Worm (Caenorhabditis elegans): ENCODE measurements around the gene ebax-1.
"Not testable (repeated sequence)": the region's sequence is repeated elsewhere in the genome, so short reads cannot be mapped to it uniquely, and the experiment has no call there.

The ebax-1 gene

DNA sequence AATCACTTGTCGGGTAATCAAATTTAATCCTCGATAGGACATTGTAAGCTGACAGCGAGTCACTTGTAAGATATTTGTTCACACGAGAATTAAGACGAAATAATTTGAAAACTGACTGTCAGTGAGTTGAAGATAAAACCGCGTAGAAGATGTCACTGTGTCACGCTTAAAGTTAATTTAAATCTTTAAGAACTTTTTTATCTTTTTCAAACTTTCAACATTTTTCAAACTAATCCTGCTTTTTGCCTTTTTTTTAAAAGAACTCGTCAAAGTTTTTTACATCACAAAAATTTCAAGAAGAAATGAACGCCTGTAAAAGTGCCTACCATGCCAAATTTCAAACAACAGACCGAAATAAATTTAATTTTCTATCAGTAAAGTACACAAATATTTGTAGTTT, 26.8 kb downstream of the ebax-1 start, which contains the start of gene acs-18:
TSS of gene acs-18 (minus strand) at position 101 of the 400 bp plus-strand sequence.
- TF ChIP-seq cey-2 (tag; optimal IDR thresholded peaks at IDR 0.05; ENCODE audit: borderline replicate concordance, insufficient read depth): no peak

DNA sequence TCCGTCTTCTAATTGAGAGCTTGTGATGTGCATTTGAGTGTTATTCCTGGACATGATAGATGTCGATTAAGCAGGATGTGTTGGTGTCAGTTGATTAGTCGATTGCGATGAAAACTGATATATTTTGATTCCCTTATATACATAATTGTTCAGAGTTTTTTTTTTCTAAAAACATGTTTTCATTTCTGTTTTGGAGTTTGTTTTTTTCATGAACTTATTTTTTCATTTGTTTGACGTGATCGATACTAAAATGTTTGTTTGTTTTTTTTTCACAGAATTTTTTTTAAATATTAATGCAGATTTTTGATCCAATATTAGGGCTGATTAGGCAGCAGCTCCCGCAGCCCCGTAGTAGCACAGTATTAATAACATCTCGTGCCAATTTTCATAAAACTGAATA, 31.4 kb downstream of the ebax-1 start, which contains the start of gene R09E10.2:
TSS of gene R09E10.2 (minus strand) at position 101 of the 400 bp plus-strand sequence.
- TF ChIP-seq saeg-2 (GFP tag; IDR thresholded peaks at IDR 0.05) (no peak), unc-62 (GFP tag; optimal IDR thresholded peaks at IDR 0.05 in 1 of 2) (peak in 1 of 2 experiments; percentile 38), unc-62 (tag; optimal IDR thresholded peaks at IDR 0.05) (no peak)

DNA sequence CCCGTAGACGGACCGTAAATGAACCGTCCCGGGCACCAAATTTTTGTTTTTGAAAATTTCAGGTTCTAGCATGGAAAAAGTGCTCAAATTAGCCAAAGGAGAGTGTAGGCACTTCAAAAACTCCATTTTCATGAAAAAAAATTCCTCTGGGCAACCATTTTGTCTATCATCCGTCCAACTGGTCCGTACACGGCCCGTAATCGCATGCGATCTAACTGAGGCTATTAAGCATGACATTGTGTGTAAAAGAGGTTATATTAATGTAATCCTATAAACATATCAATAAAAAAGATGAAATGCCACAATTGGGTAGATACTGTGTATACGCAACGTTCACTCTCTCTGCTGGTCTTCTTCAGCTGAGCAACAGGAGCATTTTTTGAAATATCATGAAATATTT, 35.9 kb downstream of the ebax-1 start, which contains the start of gene R09E10.1:
TSS of gene R09E10.1 (minus strand) at position 101 of the 400 bp plus-strand sequence.
- TF ChIP-seq mxl-3 (GFP tag; optimal IDR thresholded peaks at IDR 0.05); skn-1 (tag; optimal IDR thresholded peaks at IDR 0.05); mxl-2 (GFP tag; conservative IDR thresholded peaks at IDR 0.05): not testable (repeated sequence)

DNA sequence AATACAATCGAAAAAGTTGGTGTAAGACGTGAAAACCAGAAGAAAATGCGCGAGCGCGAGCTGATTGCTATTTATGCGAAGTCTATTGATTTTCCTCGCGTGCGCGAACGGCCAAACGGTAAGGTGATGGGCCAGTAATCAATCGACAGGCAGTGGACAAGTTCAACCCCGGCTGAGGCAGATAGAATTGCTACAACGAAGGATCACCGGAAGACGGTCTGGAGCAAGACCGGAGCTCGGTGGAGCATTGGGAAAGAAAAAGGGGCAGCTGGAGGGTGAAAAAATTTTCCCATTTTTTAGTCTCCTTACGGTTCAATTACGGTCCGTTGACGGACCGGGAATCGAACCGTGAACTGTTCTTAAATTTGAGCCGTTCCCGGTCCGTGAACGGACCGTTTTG, 36.6 kb downstream of the ebax-1 start:
- TF ChIP-seq D1046.2 (GFP tag; IDR thresholded peaks at IDR 0.05): 0 out of 2 replicates have a peak, but pooled peaks have one; percentile 62
- TF ChIP-seq F26F4.8 (GFP tag; conservative IDR thresholded peaks at IDR 0.05): peak; percentile 54; the same call in 1 of the 2 replicates
- TF ChIP-seq egl-43 (GFP tag; IDR thresholded peaks at IDR 0.05): peak; percentile 83
- TF ChIP-seq php-3 (GFP tag; IDR thresholded peaks at IDR 0.05): peak; percentile 48; the same call in 1 of the 2 replicates
- peak; percentile 68; the same call in 1 of the 2 replicates for TF ChIP-seq dmd-8 (GFP tag; IDR thresholded peaks at IDR 0.05)
- peak; percentile 50; the same call in 1 of the 2 replicates for TF ChIP-seq ctbp-1 (GFP tag; IDR thresholded peaks at IDR 0.05)
- 0 out of 2 replicates have a peak, but pooled peaks have one; percentile 50 for TF ChIP-seq arid-1 (GFP tag; conservative IDR thresholded peaks at IDR 0.05)
- TF ChIP-seq set-16 (GFP tag; IDR thresholded peaks at IDR 0.05): peak; percentile 56
- peak; percentile 50; the same call in 1 of the 2 replicates for TF ChIP-seq Y48G9A.11 (GFP tag; IDR thresholded peaks at IDR 0.05)
- peak; percentile 88 for TF ChIP-seq snpc-1.2 (GFP tag; IDR thresholded peaks at IDR 0.05)
- 0 out of 2 replicates have a peak, but pooled peaks have one; percentile 12 for TF ChIP-seq lin-29 (GFP tag; IDR thresholded peaks at IDR 0.05)
- peak; percentile 61; the same call in 1 of the 2 replicates for TF ChIP-seq lim-7 (GFP tag; IDR thresholded peaks at IDR 0.05)
- peak; percentile 61 for TF ChIP-seq vab-7 (GFP tag; IDR thresholded peaks at IDR 0.05)
- peak; percentile 54 for TF ChIP-seq pha-4 (GFP tag; IDR thresholded peaks at IDR 0.05)
- not testable (repeated sequence) for TF ChIP-seq pha-4 (tag; optimal IDR thresholded peaks at IDR 0.05)
- peak; percentile 35; the same call in 1 of the 2 replicates for TF ChIP-seq lin-38 (GFP tag; IDR thresholded peaks at IDR 0.05)
- TF ChIP-seq hmg-1.1 (GFP tag; IDR thresholded peaks at IDR 0.05): 0 out of 2 replicates have a peak, but pooled peaks have one; percentile 17
- TF ChIP-seq mdt-29 (GFP tag; IDR thresholded peaks at IDR 0.05): peak; percentile 54; the same call in 1 of the 2 replicates

DNA sequence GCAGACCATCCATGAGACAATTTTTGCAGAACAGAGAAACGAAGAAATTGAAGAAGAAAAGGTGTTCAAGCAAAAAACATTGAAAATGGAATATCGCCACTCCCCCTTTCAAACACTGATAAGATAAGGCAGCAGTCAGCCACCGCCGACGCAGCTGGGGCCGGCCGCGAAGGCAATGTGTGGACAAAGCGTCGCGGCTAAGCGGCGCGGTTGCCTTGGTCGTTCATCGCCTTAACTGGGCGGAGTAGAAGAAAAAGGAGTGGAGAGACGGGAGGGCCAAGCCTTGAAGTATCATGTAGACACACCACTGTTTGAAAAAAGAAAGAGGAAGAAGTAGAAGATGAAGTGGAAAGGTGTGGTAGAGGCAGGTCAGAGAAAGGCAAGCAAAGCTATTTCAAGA, 44.2 kb downstream of the ebax-1 start:
- TF ChIP-seq saeg-2 (GFP tag; IDR thresholded peaks at IDR 0.05): 0 out of 2 replicates have a peak, but pooled peaks have one; percentile 23
- TF ChIP-seq ceh-44 (GFP tag; IDR thresholded peaks at IDR 0.05): no peak
- TF ChIP-seq fkh-10 (GFP tag; optimal IDR thresholded peaks at IDR 0.05): no peak
- peak; percentile 15 for TF ChIP-seq rbr-2 (tag; optimal IDR thresholded peaks at IDR 0.05)
- peak; percentile 11 for TF ChIP-seq mes-2 (tag; optimal IDR thresholded peaks at IDR 0.05; ENCODE audit: poor library complexity, severe bottlenecking)
- TF ChIP-seq aly-2 (tag; optimal IDR thresholded peaks at IDR 0.05): no peak
- peak; percentile 23 for TF ChIP-seq mep-1 (tag; optimal IDR thresholded peaks at IDR 0.05)
- peak; percentile 97 for TF ChIP-seq mxl-3 (GFP tag; optimal IDR thresholded peaks at IDR 0.05)
- TF ChIP-seq pqm-1 (tag; optimal IDR thresholded peaks at IDR 0.05): peak; percentile 55
- peak; percentile 42; the same call in 1 of the 2 replicates for TF ChIP-seq snpc-1.2 (GFP tag; IDR thresholded peaks at IDR 0.05)
- TF ChIP-seq F44E2.7 (GFP tag; IDR thresholded peaks at IDR 0.05): no peak
- TF ChIP-seq madf-5 (GFP tag; IDR thresholded peaks at IDR 0.05): no peak
- TF ChIP-seq nhr-42 (GFP tag; IDR thresholded peaks at IDR 0.05): no peak
- TF ChIP-seq hmg-1.1 (GFP tag; IDR thresholded peaks at IDR 0.05): peak; percentile 50; the same call in 1 of the 2 replicates
- peak; percentile 41; the same call in 1 of the 2 replicates for TF ChIP-seq lin-1 (GFP tag; IDR thresholded peaks at IDR 0.05)
- TF ChIP-seq mdl-1 (tag; optimal IDR thresholded peaks at IDR 0.05): no peak
- TF ChIP-seq nhr-11 (tag; optimal IDR thresholded peaks at IDR 0.05): no peak
- TF ChIP-seq ZK337.2 (GFP tag; IDR thresholded peaks at IDR 0.05): no peak
- TF ChIP-seq dpl-1 (GFP tag; optimal IDR thresholded peaks at IDR 0.05): no peak
- TF ChIP-seq duxl-1 (tag; optimal IDR thresholded peaks at IDR 0.05; ENCODE audit: poor library complexity): no peak
- no peak for TF ChIP-seq attf-4 (tag; optimal IDR thresholded peaks at IDR 0.05)
- TF ChIP-seq ama-1 (optimal IDR thresholded peaks at IDR 0.05): peak; percentile 4

Data from whole organism, L4 larva.